Worm (Caenorhabditis elegans): ENCODE results near the gene Y71G10AR.4.
A peak's percentile ranks its signal among the peaks of the same experiment; 100 is the strongest.

Y71G10AR.4 gene

DNA sequence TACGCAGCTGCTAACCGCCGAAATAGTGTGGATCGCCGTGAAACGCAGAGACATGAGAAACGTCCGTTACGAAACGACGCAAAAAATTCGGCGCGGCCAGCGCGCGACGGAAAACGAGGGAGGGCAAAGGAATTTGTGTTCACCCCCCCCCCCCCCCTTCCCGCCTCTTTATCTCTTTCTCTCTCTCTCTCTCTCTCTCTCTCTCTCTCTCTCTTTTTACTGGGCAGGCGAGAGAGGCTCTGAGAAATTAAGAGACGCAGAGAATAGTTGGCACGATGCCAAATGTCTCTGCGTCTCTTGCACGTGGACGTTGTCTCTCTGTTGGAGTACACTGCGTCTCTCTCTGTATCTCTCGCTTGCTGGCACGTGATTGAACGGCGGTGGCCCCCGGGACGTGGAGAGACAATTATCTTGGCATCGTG is 20.5 kb downstream of the Y71G10AR.4 start:
- TF ChIP-seq ztf-7 (tag; optimal IDR thresholded peaks at IDR 0.05) (peak; percentile 17), hlh-11 (tag; optimal IDR thresholded peaks at IDR 0.05) (peak; percentile 100), dve-1 (tag; optimal IDR thresholded peaks at IDR 0.05; ENCODE audit: insufficient read depth) (peak; percentile 97), daf-12 (tag; optimal IDR thresholded peaks at IDR 0.05) (no peak), unc-62 (GFP tag; optimal IDR thresholded peaks at IDR 0.05 in 1 of 2) (peak in 1 of 2 experiments; percentile 99), unc-62 (tag; optimal IDR thresholded peaks at IDR 0.05) (no peak), mdl-1 (tag; optimal IDR thresholded peaks at IDR 0.05) (peak; percentile 98 to 99), hmg-1.1 (GFP tag; IDR thresholded peaks at IDR 0.05) (peak; percentile 97), tag-97 (GFP tag; IDR thresholded peaks at IDR 0.05) (no peak), sdz-12 (GFP tag; optimal IDR thresholded peaks at IDR 0.05) (peak; percentile 43), F10B5.3 (tag; optimal IDR thresholded peaks at IDR 0.05) (peak; percentile 88), lin-1 (GFP tag; IDR thresholded peaks at IDR 0.05) (peak; percentile 94), nhr-48 (tag; optimal IDR thresholded peaks at IDR 0.05) (peak; percentile 99), T20F7.1 (GFP tag; optimal IDR thresholded peaks at IDR 0.05) (no peak), lin-38 (GFP tag; IDR thresholded peaks at IDR 0.05) (peak; percentile 86), lin-13 (GFP tag; optimal IDR thresholded peaks at IDR 0.05) (peak; percentile 92), mdt-29 (GFP tag; IDR thresholded peaks at IDR 0.05) (peak; percentile 93), ceh-62 (tag; optimal IDR thresholded peaks at IDR 0.05) (no peak), T26A8.4 (GFP tag; IDR thresholded peaks at IDR 0.05) (peak; percentile 97), mxl-3 (GFP tag; optimal IDR thresholded peaks at IDR 0.05) (peak; percentile 98), nhr-28 (tag; optimal IDR thresholded peaks at IDR 0.05) (peak; percentile 92), tra-1 (GFP tag; IDR thresholded peaks at IDR 0.05) (peak; percentile 98), lsy-2 (tag; optimal IDR thresholded peaks at IDR 0.05) (peak; percentile 77 to 90), hlh-30 (tag; optimal IDR thresholded peaks at IDR 0.05; ENCODE audit: insufficient read depth) (peak; percentile 99), zfp-2 (tag; optimal IDR thresholded peaks at IDR 0.05) (peak; percentile 83), aha-1 (tag) (peak; percentile 99), gei-8 (GFP tag; optimal IDR thresholded peaks at IDR 0.05) (peak; percentile 99), lir-3 (tag; optimal IDR thresholded peaks at IDR 0.05) (peak; percentile 76), dmd-6 (GFP tag; IDR thresholded peaks at IDR 0.05) (peak; percentile 99), lin-39 (tag; optimal IDR thresholded peaks at IDR 0.05) (no peak), F49E8.2 (tag; optimal IDR thresholded peaks at IDR 0.05; ENCODE audit: borderline replicate concordance) (no peak), D1046.2 (GFP tag; IDR thresholded peaks at IDR 0.05) (no peak), dpl-1 (GFP tag; optimal IDR thresholded peaks at IDR 0.05) (peak; percentile 75), ZK546.5 (tag; optimal IDR thresholded peaks at IDR 0.05) (peak in 1 of 2 experiments; percentile 49), jun-1 (tag; optimal IDR thresholded peaks at IDR 0.05) (peak; percentile 90), lin-29 (GFP tag; IDR thresholded peaks at IDR 0.05) (peak; percentile 94), unc-130 (GFP tag; optimal IDR thresholded peaks at IDR 0.05) (no peak), hif-1 (tag; optimal IDR thresholded peaks at IDR 0.05) (peak; percentile 82 to 97), arid-1 (GFP tag; conservative IDR thresholded peaks at IDR 0.05) (peak; percentile 72; the same call in 1 of the 2 replicates), nhr-10 (tag; optimal IDR thresholded peaks at IDR 0.05) (peak; percentile 78), pqm-1 (tag; optimal IDR thresholded peaks at IDR 0.05) (no peak), mxl-2 (GFP tag; conservative IDR thresholded peaks at IDR 0.05) (peak; percentile 90), nhr-11 (tag; optimal IDR thresholded peaks at IDR 0.05) (peak; percentile 83), Y5F2A.4 (GFP tag; optimal IDR thresholded peaks at IDR 0.05) (peak; percentile 86), set-16 (GFP tag; IDR thresholded peaks at IDR 0.05) (peak; percentile 100), mes-2 (tag; optimal IDR thresholded peaks at IDR 0.05; ENCODE audit: poor library complexity, severe bottlenecking) (peak; percentile 80), egl-43 (GFP tag; IDR thresholded peaks at IDR 0.05) (peak; percentile 84; the same call in 1 of the 2 replicates), egl-27 (tag; optimal IDR thresholded peaks at IDR 0.05) (no peak), nhr-102 (tag; optimal IDR thresholded peaks at IDR 0.05) (peak; percentile 98), ctbp-1 (GFP tag; IDR thresholded peaks at IDR 0.05) (peak; percentile 92), ces-1 (GFP tag; optimal IDR thresholded peaks at IDR 0.05) (no peak)
